Fruit fly (Drosophila melanogaster): ENCODE data around the gene toc.

The toc gene

dm6 chr2L:3152696-3153613 lies 8.4 kb upstream of the toc start (continued):
- TF ChIP-seq CG6792 (GFP tag; optimal IDR thresholded peaks at IDR 0.05): peak; percentile 76
- TF ChIP-seq CG9139 (GFP tag; optimal IDR thresholded peaks at IDR 0.05): peak; percentile 59
- peak; percentile 71 for TF ChIP-seq Sox102F (GFP tag; optimal IDR thresholded peaks at IDR 0.05)
- peak; percentile 79 for TF ChIP-seq fd85E (GFP tag; optimal IDR thresholded peaks at IDR 0.05)
- TF ChIP-seq CG11762 (GFP tag; optimal IDR thresholded peaks at IDR 0.05; ENCODE audit: insufficient read depth): peak; percentile 65
- TF ChIP-seq svp (GFP tag): peak; percentile 74
- TF ChIP-seq topi (GFP tag; optimal IDR thresholded peaks at IDR 0.05): peak; percentile 78
- peak; percentile 65 for TF ChIP-seq Ets96B (tag; optimal IDR thresholded peaks at IDR 0.05)
- TF ChIP-seq eg (GFP tag; IDR thresholded peaks at IDR 0.05): peak; percentile 92
- peak; percentile 79 for TF ChIP-seq esn (GFP tag; optimal IDR thresholded peaks at IDR 0.05)
- peak; percentile 74 for TF ChIP-seq CG11294 (GFP tag; IDR thresholded peaks at IDR 0.05)
- peak; percentile 83 for TF ChIP-seq Hr39 (GFP tag; optimal IDR thresholded peaks at IDR 0.05)
- TF ChIP-seq CG32006 (GFP tag; optimal IDR thresholded peaks at IDR 0.05): peak; percentile 88
- TF ChIP-seq lz (GFP tag; optimal IDR thresholded peaks at IDR 0.05): peak; percentile 78
- peak; percentile 85 for TF ChIP-seq CG3919 (GFP tag; optimal IDR thresholded peaks at IDR 0.05)
- TF ChIP-seq CG6276 (GFP tag; optimal IDR thresholded peaks at IDR 0.05): peak; percentile 74
- TF ChIP-seq Lpt (GFP tag; optimal IDR thresholded peaks at IDR 0.05): peak; percentile 72
- TF ChIP-seq CG31627 (GFP tag; optimal IDR thresholded peaks at IDR 0.05): peak; percentile 84
- TF ChIP-seq net (GFP tag; optimal IDR thresholded peaks at IDR 0.05): peak; percentile 72
- TF ChIP-seq Eip78C (GFP tag): peak; percentile 94
- TF ChIP-seq CG4318 (GFP tag; optimal IDR thresholded peaks at IDR 0.05): peak; percentile 49
- TF ChIP-seq CG10631 (GFP tag; optimal IDR thresholded peaks at IDR 0.05): peak; percentile 82
- peak; percentile 76 for TF ChIP-seq CG8319 (GFP tag; optimal IDR thresholded peaks at IDR 0.05)
- TF ChIP-seq ss (GFP tag; optimal IDR thresholded peaks at IDR 0.05): peak; percentile 14 to 49
- peak; percentile 63 for TF ChIP-seq CG34406 (GFP tag; optimal IDR thresholded peaks at IDR 0.05)
- peak; percentile 85 for TF ChIP-seq CG8119 (GFP tag; IDR thresholded peaks at IDR 0.05)
- peak; percentile 47 for TF ChIP-seq CG6808 (GFP tag; optimal IDR thresholded peaks at IDR 0.05)
- TF ChIP-seq CG6854 (GFP tag; optimal IDR thresholded peaks at IDR 0.05): no peak
- TF ChIP-seq CG11902 (GFP tag; optimal IDR thresholded peaks at IDR 0.05): peak; percentile 58
- peak; percentile 84 for TF ChIP-seq Sox14 (GFP tag; optimal IDR thresholded peaks at IDR 0.05)
- peak; percentile 37 for TF ChIP-seq vri (GFP tag; optimal IDR thresholded peaks at IDR 0.05)
- peak; percentile 54 for TF ChIP-seq CG10669 (GFP tag; optimal IDR thresholded peaks at IDR 0.05)

dm6 chr2L:3151657-3152056 lies 7.1 kb upstream of the toc start:
- TF ChIP-seq salr (GFP tag; optimal IDR thresholded peaks at IDR 0.05): peak in 1 of 2 experiments; percentile 32
- 0 out of 2 replicates have a peak, but pooled peaks have one; percentile 15 for TF ChIP-seq Gug (GFP tag; IDR thresholded peaks at IDR 0.05)
- no peak for TF ChIP-seq vri (GFP tag; optimal IDR thresholded peaks at IDR 0.05)
- TF ChIP-seq Eip78C (GFP tag): peak; percentile 78
- peak; percentile 5 for TF ChIP-seq cyc (GFP tag; optimal IDR thresholded peaks at IDR 0.05)
- TF ChIP-seq Ets21C (GFP tag; optimal IDR thresholded peaks at IDR 0.05): peak; percentile 1
- peak; percentile 42 for TF ChIP-seq CG10631 (GFP tag; optimal IDR thresholded peaks at IDR 0.05)
- no peak for TF ChIP-seq Eip93F (GFP tag; optimal IDR thresholded peaks at IDR 0.05)
- no peak for TF ChIP-seq CG8632 (GFP tag; optimal IDR thresholded peaks at IDR 0.05)
- TF ChIP-seq Sox14 (GFP tag; optimal IDR thresholded peaks at IDR 0.05): peak; percentile 38
- peak; percentile 38 for TF ChIP-seq pdm3 (GFP tag; optimal IDR thresholded peaks at IDR 0.05)
- TF ChIP-seq Sox102F (GFP tag; optimal IDR thresholded peaks at IDR 0.05): no peak
- TF ChIP-seq Met (GFP tag; optimal IDR thresholded peaks at IDR 0.05): peak; percentile 9
- peak; percentile 14 for TF ChIP-seq Ets96B (tag; optimal IDR thresholded peaks at IDR 0.05)
- peak; percentile 33 for TF ChIP-seq Eip75B (GFP tag; optimal IDR thresholded peaks at IDR 0.05)
- TF ChIP-seq CG3032 (tag; optimal IDR thresholded peaks at IDR 0.05): peak; percentile 14
- TF ChIP-seq esn (GFP tag; optimal IDR thresholded peaks at IDR 0.05): peak; percentile 36
- TF ChIP-seq eg (GFP tag; IDR thresholded peaks at IDR 0.05): no peak
- TF ChIP-seq CG31627 (GFP tag; optimal IDR thresholded peaks at IDR 0.05): peak; percentile 24
- TF ChIP-seq Smox (GFP tag; optimal IDR thresholded peaks at IDR 0.05): peak; percentile 28
- TF ChIP-seq CG32006 (GFP tag; optimal IDR thresholded peaks at IDR 0.05): peak; percentile 30
- TF ChIP-seq CG11294 (GFP tag; IDR thresholded peaks at IDR 0.05): 0 out of 2 replicates have a peak, but pooled peaks have one; percentile 7
- TF ChIP-seq OdsH (GFP tag; optimal IDR thresholded peaks at IDR 0.05): peak; percentile 37
- peak; percentile 41 for TF ChIP-seq acj6 (GFP tag; optimal IDR thresholded peaks at IDR 0.05)
- TF ChIP-seq CG6163 (GFP tag; IDR thresholded peaks at IDR 0.05): 0 out of 3 replicates have a peak, but pooled peaks have one; percentile 7
- no peak for TF ChIP-seq CG4318 (GFP tag; optimal IDR thresholded peaks at IDR 0.05)
